Worm (Caenorhabditis elegans) whole organism, L2 larva: ENCODE data around the gene fbxc-36.
"Not testable (repeated sequence)": the region's sequence is repeated elsewhere in the genome, so short reads cannot be mapped to it uniquely, and the experiment has no call there.

Experiments used
- C34F6.9 ChIP-seq: fragments of 150-350 bp; optimal IDR thresholded peaks from 2 replicates; lab custom pipeline; 2014; ENCODE audit warnings: missing biosample characterization, missing genetic modification characterization
- F13H6.1 ChIP-seq: sonication (generic microtip); optimal IDR thresholded peaks from 2 replicates; lab custom pipeline; 2016; ENCODE audit warnings: missing genetic modification characterization, missing compliant biosample characterization
- R02D3.7 ChIP-seq: fragments of 150-350 bp; optimal IDR thresholded peaks from 2 replicates; lab custom pipeline; 2014; ENCODE audit warnings: missing biosample characterization, missing genetic modification characterization
- Y55F3AM.14 ChIP-seq: fragments of 200-800 bp; sonication (Bioruptor generic); optimal IDR thresholded peaks from 2 replicates; lab custom pipeline; 2018; ENCODE audit warnings: mild to moderate bottlenecking, missing genetic modification characterization, missing compliant biosample characterization
- ama-1 ChIP-seq: fragments of 150-350 bp; optimal IDR thresholded peaks from 2 replicates; lab custom pipeline; 2018; ENCODE audit warnings: inconsistent platforms
- blmp-1 ChIP-seq: sonication (generic microtip); optimal IDR thresholded peaks from 2 replicates; lab custom pipeline; 2017; ENCODE audit warnings: missing genetic modification characterization, mild to moderate bottlenecking, missing compliant biosample characterization, antibody characterized with exemption, moderate library complexity; ENCODE audit not compliant: insufficient read depth
- ceh-82 ChIP-seq: fragments of 150-350 bp; optimal IDR thresholded peaks from 2 replicates; lab custom pipeline; 2014; ENCODE audit warnings: missing biosample characterization, missing genetic modification characterization
- crh-2 ChIP-seq: sonication (generic microtip); optimal IDR thresholded peaks from 2 replicates; lab custom pipeline; 2017; ENCODE audit warnings: missing biosample characterization, missing genetic modification characterization
- dmd-4 ChIP-seq: sonication (generic microtip); optimal IDR thresholded peaks from 2 replicates; lab custom pipeline; 2017; ENCODE audit warnings: missing biosample characterization, missing genetic modification characterization
- egl-27 ChIP-seq: sonication (generic microtip); optimal IDR thresholded peaks from 3 replicates; lab custom pipeline; 2017; ENCODE audit warnings: missing biosample characterization, missing genetic modification reagents, missing genetic modification characterization
- elt-3 ChIP-seq: sonication (generic microtip); optimal IDR thresholded peaks from 2 replicates; lab custom pipeline; 2017; ENCODE audit warnings: missing biosample characterization, missing genetic modification characterization
- fos-1 ChIP-seq: fragments of 150-350 bp; optimal IDR thresholded peaks from 2 replicates; lab custom pipeline; 2014; ENCODE audit warnings: missing biosample characterization, missing genetic modification characterization
- lin-11 ChIP-seq: fragments of 150-350 bp; sonication (generic microtip); optimal IDR thresholded peaks from 2 replicates; lab custom pipeline; 2014; ENCODE audit warnings: missing biosample characterization, missing genetic modification characterization, inconsistent platforms, mixed read lengths
- lin-13 ChIP-seq: fragments of 150-350 bp; optimal IDR thresholded peaks from 2 replicates; lab custom pipeline; 2014; ENCODE audit warnings: missing biosample characterization, missing genetic modification reagents, missing genetic modification characterization
- lin-39 ChIP-seq: fragments of 150-350 bp; optimal IDR thresholded peaks from 2 replicates; lab custom pipeline; 2014; ENCODE audit warnings: missing biosample characterization, missing genetic modification reagents, missing genetic modification characterization
- nhr-10 ChIP-seq: sonication (generic microtip); optimal IDR thresholded peaks from 2 replicates; lab custom pipeline; 2017; ENCODE audit warnings: missing biosample characterization, missing genetic modification characterization
- nhr-11 ChIP-seq: fragments of 150-350 bp; optimal IDR thresholded peaks from 2 replicates; lab custom pipeline; 2014; ENCODE audit warnings: missing biosample characterization, missing genetic modification characterization
- nhr-12 ChIP-seq: fragments of 150-350 bp; optimal IDR thresholded peaks from 2 replicates; lab custom pipeline; 2014; ENCODE audit warnings: missing biosample characterization, missing genetic modification characterization
- nhr-129 ChIP-seq: fragments of 150-350 bp; optimal IDR thresholded peaks from 2 replicates; lab custom pipeline; 2014; ENCODE audit warnings: missing biosample characterization, missing genetic modification characterization
- nhr-23 ChIP-seq: fragments of 150-350 bp; optimal IDR thresholded peaks from 2 replicates; lab custom pipeline; 2014; ENCODE audit warnings: missing biosample characterization, missing genetic modification reagents, missing genetic modification characterization
- nhr-25 ChIP-seq: fragments of 150-350 bp; sonication (generic microtip); optimal IDR thresholded peaks from 3 replicates; lab custom pipeline; 2014; ENCODE audit warnings: missing biosample characterization, missing genetic modification characterization
- nhr-77 ChIP-seq: fragments of 150-350 bp; optimal IDR thresholded peaks from 2 replicates; lab custom pipeline; 2014; ENCODE audit warnings: missing biosample characterization, missing genetic modification characterization
- sem-4 ChIP-seq: fragments of 150-350 bp; optimal IDR thresholded peaks from 2 replicates; lab custom pipeline; 2014; ENCODE audit warnings: missing biosample characterization, missing genetic modification reagents, missing genetic modification characterization
- sma-3 ChIP-seq: sonication (generic microtip); optimal IDR thresholded peaks from 2 replicates; lab custom pipeline; 2016; ENCODE audit warnings: missing genetic modification reagents, missing genetic modification characterization, missing compliant biosample characterization
- sma-9 ChIP-seq, 2 experiments: fragments of 150-350 bp in 1 of 2; sonication (generic microtip) in 1 of 2; optimal IDR thresholded peaks; 2 replicates each; lab custom pipeline; 2014 to 2016; ENCODE audit warnings: missing genetic modification characterization in 2 of 2, mild to moderate bottlenecking in 1 of 2, missing biosample characterization in 1 of 2, missing compliant biosample characterization in 1 of 2, missing genetic modification reagents in 1 of 2, moderate library complexity in 1 of 2
- snpc-4 ChIP-seq: fragments of 150-350 bp; optimal IDR thresholded peaks from 2 replicates; lab custom pipeline; 2014; ENCODE audit warnings: missing biosample characterization, missing genetic modification characterization
- unc-55 ChIP-seq: fragments of 150-350 bp; sonication (generic microtip); optimal IDR thresholded peaks from 3 replicates; lab custom pipeline; 2014; ENCODE audit warnings: missing biosample characterization, missing genetic modification reagents, missing genetic modification characterization
- unc-62 ChIP-seq: fragments of 150-350 bp; optimal IDR thresholded peaks from 2 replicates; lab custom pipeline; 2014; ENCODE audit warnings: missing biosample characterization, missing genetic modification reagents, missing genetic modification characterization
- zag-1 ChIP-seq: fragments of 150-350 bp; optimal IDR thresholded peaks from 2 replicates; lab custom pipeline; 2014; ENCODE audit warnings: missing biosample characterization, missing genetic modification characterization
- ztf-1 ChIP-seq: fragments of 200-800 bp; sonication (Bioruptor generic); conservative IDR thresholded peaks from 2 replicates; pipeline ENCODE4 v1.3.6; 2022; ENCODE audit warnings: missing genetic modification characterization, missing compliant biosample characterization
- ztf-4 ChIP-seq: fragments of 150-350 bp; optimal IDR thresholded peaks from 2 replicates; lab custom pipeline; 2014; ENCODE audit warnings: missing biosample characterization, missing genetic modification characterization

Gene fbxc-36

ce11 chrII:972850-973249, 32.1 kb downstream of the fbxc-36 start, which contains the start of gene C32B5.15:
C32B5.15 (minus strand) TSS chrII:972950.
- TF ChIP-seq zag-1 (tag; lab: Kevin White, UChicago) (no peak), nhr-11 (no peak), elt-3 (tag; lab: Kevin White, UChicago) (no peak), unc-62 (no peak), ceh-82 (tag; lab: Kevin White, UChicago) (no peak), lin-39 (no peak), sma-3 (GFP tag; lab: Kevin White, UChicago) (no peak), sem-4 (tag; lab: Kevin White, UChicago) (no peak), nhr-10 (tag; lab: Kevin White, UChicago) (no peak)

DNA sequence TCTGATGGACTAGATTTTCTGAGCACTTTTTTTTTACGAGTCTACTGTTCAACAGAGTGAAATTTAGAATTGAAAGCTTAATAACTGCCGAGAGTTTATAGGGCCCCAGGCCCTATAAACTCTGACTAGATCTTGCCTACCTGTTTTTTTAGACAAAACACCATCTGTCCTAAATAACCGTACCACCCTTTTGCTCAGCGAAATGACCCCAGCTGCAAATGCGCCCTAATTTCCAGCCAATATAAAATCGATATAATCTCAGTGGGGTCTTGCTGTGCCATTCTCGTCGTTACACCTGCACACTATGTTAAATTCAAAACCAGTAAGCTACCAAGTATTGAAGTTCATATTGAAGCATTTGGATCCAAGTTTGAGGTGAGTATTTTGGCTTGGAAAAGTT, 33.2 kb downstream of the fbxc-36 start, which contains the start of gene fbxc-14:
Gene fbxc-14, plus strand, starts transcription at position 301 of the 400 bp plus-strand sequence.
- TF ChIP-seq nhr-10 (tag; lab: Kevin White, UChicago) (no peak), lin-11 (tag; lab: Kevin White, UChicago) (no peak), crh-2 (tag; lab: Kevin White, UChicago) (no peak), nhr-12 (tag; lab: Kevin White, UChicago) (no peak), ceh-82 (tag; lab: Kevin White, UChicago) (no peak), nhr-23 (tag; lab: Kevin White, UChicago) (no peak), nhr-77 (tag; lab: Kevin White, UChicago) (no peak)

ce11 chrII:979135-979534, 38.4 kb downstream of the fbxc-36 start, which contains the start of the genes fbxc-17 and fbxc-15:
fbxc-17 (minus strand) TSS chrII:979235.
fbxc-15 (plus strand) TSS chrII:979423.
- TF ChIP-seq fos-1 (tag; lab: Kevin White, UChicago), result no peak
- no peak for TF ChIP-seq ceh-82 (tag; lab: Kevin White, UChicago)
- no peak for TF ChIP-seq sma-3 (GFP tag; lab: Kevin White, UChicago)
- no peak for TF ChIP-seq unc-55 (GFP tag; lab: Kevin White, UChicago)
- TF ChIP-seq R02D3.7 (tag; lab: Kevin White, UChicago), result no peak
- no peak for TF ChIP-seq ztf-1 (GFP tag; lab: Robert Waterston, UW)
- no peak for TF ChIP-seq lin-39
- no peak for TF ChIP-seq Y55F3AM.14

ce11 chrII:982842-983241, 42.1 kb downstream of the fbxc-36 start, which contains the start of gene srh-274:
srh-274 (plus strand) TSS chrII:983142.
- no peak for TF ChIP-seq dmd-4
- no peak for TF ChIP-seq F13H6.1 (tag; lab: Kevin White, UChicago)
- no peak for TF ChIP-seq nhr-129
- TF ChIP-seq nhr-25, result no peak
- no peak for TF ChIP-seq elt-3 (tag; lab: Kevin White, UChicago)
- no peak for TF ChIP-seq lin-13 (GFP tag; lab: Kevin White, UChicago)
- TF ChIP-seq egl-27 (tag; lab: Kevin White, UChicago), result no peak
- no peak for TF ChIP-seq C34F6.9 (tag; lab: Kevin White, UChicago)
- no peak for TF ChIP-seq sma-9 (GFP tag; optimal IDR thresholded peaks at IDR 0.05; lab: Kevin White, UChicago)
- no peak for TF ChIP-seq sma-9 (tag; optimal IDR thresholded peaks at IDR 0.05; lab: Kevin White, UChicago)
- TF ChIP-seq sem-4 (tag; lab: Kevin White, UChicago), result no peak
- no peak for TF ChIP-seq ztf-1 (GFP tag; lab: Robert Waterston, UW)
- TF ChIP-seq blmp-1 (tag; lab: Kevin White, UChicago), result no peak
- TF ChIP-seq lin-11 (tag; lab: Kevin White, UChicago), result no peak
- no peak for TF ChIP-seq Y55F3AM.14
- no peak for TF ChIP-seq nhr-23 (tag; lab: Kevin White, UChicago)
- TF ChIP-seq nhr-12 (tag; lab: Kevin White, UChicago), result no peak
- no peak for TF ChIP-seq ztf-4 (tag; lab: Kevin White, UChicago)
- TF ChIP-seq snpc-4 (tag; lab: Kevin White, UChicago), result no peak
- no peak for TF ChIP-seq nhr-11
- no peak for TF ChIP-seq crh-2 (tag; lab: Kevin White, UChicago)
- TF ChIP-seq, all 48 proteins: peak for 0

- TF ChIP-seq ama-1; snpc-4 (tag; lab: Kevin White, UChicago); zag-1 (tag; lab: Kevin White, UChicago): not testable (repeated sequence)
Observed at ce11 chrII:985703-986102, 44.9 kb downstream of the fbxc-36 start, which contains the start of gene fbxc-40. fbxc-40 (plus strand) TSS chrII:986003.
